Fruit fly (Drosophila melanogaster): ENCODE measurements around the gene CG31676.
A peak's percentile ranks its signal among the peaks of the same experiment; 100 is the strongest.

CG31676 gene

dm6 chr2L:20828701-20829100, 11.8 kb upstream of the CG31676 start:
- peak; percentile 21 for TF ChIP-seq HmgZ (tag; optimal IDR thresholded peaks at IDR 0.05)
- no peak for TF ChIP-seq Max (GFP tag; optimal IDR thresholded peaks at IDR 0.05)
- peak; percentile 61 for TF ChIP-seq mirr (GFP tag; optimal IDR thresholded peaks at IDR 0.05)
- no peak for TF ChIP-seq fd64A (GFP tag; optimal IDR thresholded peaks at IDR 0.05)
- peak; percentile 42; the same call in 1 of the 2 replicates for TF ChIP-seq GATAe (GFP tag; conservative IDR thresholded peaks at IDR 0.05)
- peak in 1 of 2 experiments; percentile 24 for TF ChIP-seq Pdp1 (GFP tag; optimal IDR thresholded peaks at IDR 0.05)
- no peak for TF ChIP-seq Ets97D (GFP tag; optimal IDR thresholded peaks at IDR 0.05)
- no peak for TF ChIP-seq CG6689 (GFP tag; IDR thresholded peaks at IDR 0.05)
- TF ChIP-seq CG4404 (GFP tag; IDR thresholded peaks at IDR 0.05): no peak
- no peak for TF ChIP-seq fru (optimal IDR thresholded peaks at IDR 0.05)
- TF ChIP-seq Hr3 (GFP tag; optimal IDR thresholded peaks at IDR 0.05): no peak
- peak; percentile 97 for TF ChIP-seq sug (tag; optimal IDR thresholded peaks at IDR 0.05)
- no peak for TF ChIP-seq stc (GFP tag; IDR thresholded peaks at IDR 0.05)
- peak; percentile 81 for TF ChIP-seq exex (tag; optimal IDR thresholded peaks at IDR 0.05)
- TF ChIP-seq pum (GFP tag; optimal IDR thresholded peaks at IDR 0.05): no peak
- peak; percentile 71 for TF ChIP-seq grn (GFP tag; optimal IDR thresholded peaks at IDR 0.05)
- TF ChIP-seq D19A (tag; optimal IDR thresholded peaks at IDR 0.05): no peak
- peak; percentile 23 for TF ChIP-seq CG10543 (GFP tag; optimal IDR thresholded peaks at IDR 0.05)
- TF ChIP-seq CG11504 (tag; optimal IDR thresholded peaks at IDR 0.05): no peak
- TF ChIP-seq CG1647 (GFP tag; optimal IDR thresholded peaks at IDR 0.05): no peak
- TF ChIP-seq sd (tag; optimal IDR thresholded peaks at IDR 0.05): peak; percentile 33
- peak; percentile 66 for TF ChIP-seq CG34376 (GFP tag; optimal IDR thresholded peaks at IDR 0.05)
- TF ChIP-seq CG15696 (tag; optimal IDR thresholded peaks at IDR 0.05): no peak

dm6 chr2L:20829309-20829708, 11.2 kb upstream of the CG31676 start, which contains the start of gene CG31673:
Gene CG31673 (plus strand): TSS chr2L:20829609.
- TF ChIP-seq Trl (optimal IDR thresholded peaks at IDR 0.05) (peak; percentile 38 to 63), Trl (GFP tag; optimal IDR thresholded peaks at IDR 0.05) (no peak), CG8290 (GFP tag; optimal IDR thresholded peaks at IDR 0.05) (no peak), CG8290 (tag; optimal IDR thresholded peaks at IDR 0.05) (no peak)

dm6 chr2L:20829755-20830396, 10.7 kb upstream of the CG31676 start:
- TF ChIP-seq tna (GFP tag; IDR thresholded peaks at IDR 0.05; ENCODE audit: partially characterized antibody) (no peak), Dll (GFP tag; IDR thresholded peaks at IDR 0.05; ENCODE audit: partially characterized antibody) (no peak), ems (GFP tag; optimal IDR thresholded peaks at IDR 0.05) (no peak), rib (GFP tag; IDR thresholded peaks at IDR 0.05) (no peak), CG8765 (GFP tag; IDR thresholded peaks at IDR 0.05) (no peak), jing (GFP tag; optimal IDR thresholded peaks at IDR 0.05) (no peak), Nf-YC (tag; optimal IDR thresholded peaks at IDR 0.05) (peak; percentile 14), exex (tag; optimal IDR thresholded peaks at IDR 0.05) (peak; percentile 17), so (GFP tag; IDR thresholded peaks at IDR 0.05) (0 out of 3 replicates have a peak, but pooled peaks have one; percentile 42), phol (tag; optimal IDR thresholded peaks at IDR 0.05) (no peak), bcd (GFP tag; optimal IDR thresholded peaks at IDR 0.05) (peak; percentile 4), lbe (GFP tag; optimal IDR thresholded peaks at IDR 0.05) (peak; percentile 33), CG3065 (GFP tag; optimal IDR thresholded peaks at IDR 0.05) (no peak), CG18764 (GFP tag; optimal IDR thresholded peaks at IDR 0.05) (no peak), ATbp (GFP tag; optimal IDR thresholded peaks at IDR 0.05) (no peak), chn (GFP tag; optimal IDR thresholded peaks at IDR 0.05) (no peak), CG10431 (GFP tag; optimal IDR thresholded peaks at IDR 0.05) (no peak), cg (GFP tag; optimal IDR thresholded peaks at IDR 0.05) (no peak), dysf (GFP tag; IDR thresholded peaks at IDR 0.05) (peak; percentile 13; the same call in 1 of the 3 replicates), NfI (GFP tag; optimal IDR thresholded peaks at IDR 0.05) (peak; percentile 17), CG2678 (tag; optimal IDR thresholded peaks at IDR 0.05) (peak; percentile 48), B-H2 (GFP tag; optimal IDR thresholded peaks at IDR 0.05) (peak; percentile 45), CG3163 (GFP tag; optimal IDR thresholded peaks at IDR 0.05) (peak; percentile 86), CG13894 (tag; optimal IDR thresholded peaks at IDR 0.05) (peak; percentile 18)

Data from whole organism, embryonic.